Fruit fly (Drosophila melanogaster) S2 (cell line): ENCODE data around the gene mRpL10.

ENCODE experiments used
- CG8478 ChIP-seq: fragments of >200 bp; optimal IDR thresholded peaks from 2 replicates; lab custom pipeline; 2018
- CTCF ChIP-seq, 2 experiments: fragments of >200 bp; optimal IDR thresholded peaks; 2 replicates each; lab custom pipeline; 2018

- TF ChIP-seq CTCF (optimal IDR thresholded peaks at IDR 0.05; lab: Kevin White, UChicago) = no peak
- TF ChIP-seq CG8478 = no peak
These were observed 24.7 kb downstream of the mRpL10 start for dm6 chr2L:228246-228645.
